Fruit fly (Drosophila melanogaster): Measurements from ENCODE around the gene mIF2.

The mIF2 gene

dm6 chr3R:28585076-28585821 lies 40.6 kb upstream of the mIF2 start, which contains the start of gene fkh:
Gene fkh (minus strand): TSS chr3R:28585264.
- TF ChIP-seq Abd-B (GFP tag; optimal IDR thresholded peaks at IDR 0.05) (no peak), jim (GFP tag; optimal IDR thresholded peaks at IDR 0.05) (peak; percentile 97), Vsx2 (GFP tag; optimal IDR thresholded peaks at IDR 0.05; ENCODE audit: partially characterized antibody) (peak; percentile 71), Dfd (GFP tag; optimal IDR thresholded peaks at IDR 0.05) (no peak), pan (optimal IDR thresholded peaks at IDR 0.05) (no peak), CrebA (GFP tag; optimal IDR thresholded peaks at IDR 0.05; ENCODE audit: borderline replicate concordance) (peak; percentile 36), br (GFP tag; optimal IDR thresholded peaks at IDR 0.05) (peak; percentile 98), h (GFP tag; optimal IDR thresholded peaks at IDR 0.05) (peak; percentile 98), ey (GFP tag; optimal IDR thresholded peaks at IDR 0.05) (peak; percentile 90), fru (GFP tag; optimal IDR thresholded peaks at IDR 0.05) (peak; percentile 95), sage (GFP tag; optimal IDR thresholded peaks at IDR 0.05) (peak; percentile 55), brk (GFP tag; optimal IDR thresholded peaks at IDR 0.05) (peak; percentile 97), Jra (GFP tag; optimal IDR thresholded peaks at IDR 0.05) (peak; percentile 99), Hr78 (GFP tag; optimal IDR thresholded peaks at IDR 0.05) (no peak), HLH106 (tag; optimal IDR thresholded peaks at IDR 0.05) (peak; percentile 67), Hr83 (GFP tag; optimal IDR thresholded peaks at IDR 0.05; ENCODE audit: poor library complexity, severe bottlenecking) (peak; percentile 100), usp (GFP tag; optimal IDR thresholded peaks at IDR 0.05) (no peak), foxo (GFP tag; optimal IDR thresholded peaks at IDR 0.05) (peak; percentile 86 to 97), Myc (optimal IDR thresholded peaks at IDR 0.05) (no peak), Rel (GFP tag; optimal IDR thresholded peaks at IDR 0.05) (peak; percentile 83), Rel (tag; optimal IDR thresholded peaks at IDR 0.05) (peak; percentile 49), rgr (GFP tag; optimal IDR thresholded peaks at IDR 0.05) (peak; percentile 99), dl (GFP tag; optimal IDR thresholded peaks at IDR 0.05; ENCODE audit: insufficient read depth in 1 of 2, partially characterized antibody in 2 of 2) (peak in 1 of 2 experiments; percentile 53), dsf (GFP tag; optimal IDR thresholded peaks at IDR 0.05; ENCODE audit: borderline replicate concordance) (peak; percentile 95), dmrt93B (GFP tag; optimal IDR thresholded peaks at IDR 0.05) (peak; percentile 91), OdsH (GFP tag; optimal IDR thresholded peaks at IDR 0.05) (peak; percentile 98), GATAd (GFP tag; optimal IDR thresholded peaks at IDR 0.05) (peak; percentile 94), sv (GFP tag; optimal IDR thresholded peaks at IDR 0.05) (peak; percentile 56), tai (GFP tag; optimal IDR thresholded peaks at IDR 0.05) (peak; percentile 98), psq (GFP tag; optimal IDR thresholded peaks at IDR 0.05) (peak; percentile 92), lola (GFP tag; optimal IDR thresholded peaks at IDR 0.05) (no peak), Hnf4 (GFP tag; optimal IDR thresholded peaks at IDR 0.05) (peak; percentile 99), N (GFP tag; optimal IDR thresholded peaks at IDR 0.05) (no peak), woc (GFP tag; optimal IDR thresholded peaks at IDR 0.05) (peak; percentile 54), CG32264 (GFP tag; optimal IDR thresholded peaks at IDR 0.05) (peak; percentile 97), Sp1 (GFP tag; optimal IDR thresholded peaks at IDR 0.05) (peak; percentile 83), Mio (GFP tag; optimal IDR thresholded peaks at IDR 0.05) (peak; percentile 87), Dif (GFP tag; optimal IDR thresholded peaks at IDR 0.05; ENCODE audit: partially characterized antibody) (peak; percentile 66), CG9705 (GFP tag; optimal IDR thresholded peaks at IDR 0.05) (peak; percentile 88)

- peak; percentile 99 for TF ChIP-seq Dfd (GFP tag; optimal IDR thresholded peaks at IDR 0.05)
- TF ChIP-seq HLH106 (tag; optimal IDR thresholded peaks at IDR 0.05), result no peak
These were observed 39.7 kb upstream of the mIF2 start for dm6 chr3R:28584237-28584834.
